Worm (Caenorhabditis elegans) whole organism, young adult: ENCODE results near the gene str-19.
A peak's percentile ranks its signal among the peaks of the same experiment; 100 is the strongest.

ENCODE experiments used
- D2030.7 ChIP-seq: fragments of 200-800 bp; sonication (Bioruptor generic); IDR thresholded peaks from 2 replicates; pipeline ENCODE4 v1.3.6; 2022; ENCODE audit warnings: missing genetic modification reagents, missing genetic modification characterization, missing compliant biosample characterization
- Y53G8AR.9 ChIP-seq: fragments of 200-800 bp; sonication (Bioruptor generic); conservative IDR thresholded peaks from 2 replicates; pipeline ENCODE4 v1.3.6; 2022; ENCODE audit warnings: missing genetic modification reagents, missing genetic modification characterization, missing compliant biosample characterization
- bed-2 ChIP-seq: fragments of 200-800 bp; sonication (Bioruptor generic); IDR thresholded peaks from 2 replicates; pipeline ENCODE4 v1.3.6; 2022; ENCODE audit warnings: missing genetic modification reagents, missing genetic modification characterization, missing compliant biosample characterization
- ceh-40 ChIP-seq: fragments of 200-800 bp; sonication (Bioruptor generic); IDR thresholded peaks from 2 replicates; pipeline ENCODE4 v1.3.6; 2022; ENCODE audit warnings: missing genetic modification characterization, missing compliant biosample characterization
- ceh-58 ChIP-seq: fragments of 200-800 bp; sonication (Bioruptor generic); IDR thresholded peaks from 2 replicates; pipeline ENCODE4 v1.3.6; 2022; ENCODE audit warnings: missing genetic modification characterization, missing compliant biosample characterization
- dox-1 ChIP-seq: fragments of 200-800 bp; sonication (Bioruptor generic); IDR thresholded peaks from 2 replicates; pipeline ENCODE4 v1.3.6; 2022; ENCODE audit warnings: missing genetic modification reagents, missing genetic modification characterization, missing compliant biosample characterization
- mxl-1 ChIP-seq: sonication (generic microtip); optimal IDR thresholded peaks from 2 replicates; lab custom pipeline; 2016; ENCODE audit warnings: missing genetic modification characterization, missing compliant biosample characterization
- nfya-1 ChIP-seq: sonication (generic microtip); optimal IDR thresholded peaks from 2 replicates; lab custom pipeline; 2017; ENCODE audit warnings: antibody characterized with exemption, missing compliant biosample characterization, missing genetic modification characterization, borderline replicate concordance; ENCODE audit not compliant: insufficient read depth
- nfyb-1 ChIP-seq: fragments of 200-800 bp; sonication (Bioruptor generic); IDR thresholded peaks from 2 replicates; pipeline ENCODE4 v1.3.6; 2022; ENCODE audit warnings: missing genetic modification reagents, missing genetic modification characterization, missing compliant biosample characterization
- snpc-4 ChIP-seq, 5 experiments: fragments of 150-350 bp in 1 of 5; sonication (generic microtip) in 4 of 5; optimal IDR thresholded peaks; 2 replicates each; lab custom pipeline; 2014 to 2018; ENCODE audit warnings: missing genetic modification characterization in 5 of 5, missing biosample characterization in 3 of 5, antibody characterized with exemption in 2 of 5, mild to moderate bottlenecking in 2 of 5, missing compliant biosample characterization in 2 of 5, missing genotype in 2 of 5, moderate library complexity in 2 of 5, missing genetic modification reagents in 1 of 5
- somi-1 ChIP-seq: fragments of 200-800 bp; sonication (Bioruptor generic); optimal IDR thresholded peaks from 2 replicates; lab custom pipeline; 2018; ENCODE audit warnings: mild to moderate bottlenecking, missing genetic modification characterization, missing compliant biosample characterization
- sptf-2 ChIP-seq: fragments of 200-800 bp; sonication (Bioruptor generic); optimal IDR thresholded peaks from 2 replicates; lab custom pipeline; 2018; ENCODE audit warnings: mild to moderate bottlenecking, missing genetic modification characterization, missing compliant biosample characterization
- unc-130 ChIP-seq: sonication (generic microtip); optimal IDR thresholded peaks from 2 replicates; lab custom pipeline; 2016; ENCODE audit warnings: missing genetic modification reagents, missing genetic modification characterization, missing compliant biosample characterization

DNA sequence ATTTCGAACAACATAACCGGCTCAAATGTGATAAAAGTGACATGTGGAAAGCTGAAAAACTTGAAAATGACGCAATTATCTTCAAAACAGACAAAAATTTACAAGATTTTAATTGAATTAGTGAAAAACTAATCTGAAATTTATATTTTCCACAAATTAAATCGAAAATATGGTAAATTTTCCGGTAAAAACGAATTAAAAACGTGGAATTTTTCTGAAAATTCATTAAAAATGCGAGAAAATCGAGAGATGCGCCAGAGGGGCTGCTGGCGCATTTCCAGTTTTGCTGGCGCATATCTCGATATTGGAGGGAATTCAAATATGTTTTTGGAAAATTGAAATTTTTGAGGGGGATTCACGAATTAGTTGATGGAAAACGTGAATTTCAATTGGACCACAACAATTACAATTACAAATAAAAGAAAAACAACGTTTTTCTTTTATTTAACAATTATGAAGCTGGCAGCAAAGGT is 21.9 kb upstream of the str-19 start, which contains the start of the genes haf-3 and F57A10.2:
- peak; percentile 83 for TF ChIP-seq D2030.7
- no peak for TF ChIP-seq sptf-2 (GFP tag; lab: Kevin White, UChicago)
- TF ChIP-seq ceh-40 (GFP tag; lab: Robert Waterston, UW) = no peak
- TF ChIP-seq ceh-58 = no peak
- peak; percentile 92 for TF ChIP-seq nfyb-1
- TF ChIP-seq mxl-1 (tag; lab: Kevin White, UChicago) = no peak
- peak; percentile 31 for TF ChIP-seq somi-1
- peak; percentile 93 for TF ChIP-seq dox-1
- peak; percentile 36 for TF ChIP-seq snpc-4 (GFP tag; optimal IDR thresholded peaks at IDR 0.05; lab: Kevin White, UChicago)
- TF ChIP-seq snpc-4 (tag; optimal IDR thresholded peaks at IDR 0.05; lab: Kevin White, UChicago) = peak; percentile 70 to 86 (median 81)
- no peak for TF ChIP-seq unc-130 (GFP tag; lab: Kevin White, UChicago)
- TF ChIP-seq nfya-1 (tag; lab: Kevin White, UChicago) = no peak
- no peak for TF ChIP-seq bed-2
- peak; percentile 91 for TF ChIP-seq Y53G8AR.9 (GFP tag; lab: Robert Waterston, UW)
